Fruit fly (Drosophila melanogaster) S2 (cell line): ENCODE data around the gene CG17549.

Experiments
- CG8478 ChIP-seq: fragments of >200 bp; optimal IDR thresholded peaks from 2 replicates; lab custom pipeline; 2018
- CTCF ChIP-seq, 2 experiments: fragments of >200 bp; optimal IDR thresholded peaks; 2 replicates each; lab custom pipeline; 2018

dm6 chr2L:19433292-19433691, 43.4 kb upstream of the CG17549 start:
- no peak for TF ChIP-seq CG8478 (lab: Kevin White, UChicago)
- no peak for TF ChIP-seq CTCF (optimal IDR thresholded peaks at IDR 0.05; lab: Kevin White, UChicago)
